Fruit fly (Drosophila melanogaster) whole organism, embryonic: ENCODE data around the gene lama.

ENCODE experiments used
- Aef1 ChIP-seq: fragments of 200-800 bp; sonication (Bioruptor generic); IDR thresholded peaks from 3 replicates; pipeline ENCODE4 v1.3.6; 2022; ENCODE audit warnings: missing biosample characterization, missing genetic modification characterization
- Blimp-1 ChIP-seq: fragments of 200-800 bp; sonication (Bioruptor generic); optimal IDR thresholded peaks from 3 replicates; lab custom pipeline; 2018; ENCODE audit warnings: missing biosample characterization, missing genetic modification characterization, mild to moderate bottlenecking, moderate library complexity, missing genetic modification reagents
- CG10979 ChIP-seq: fragments of 200-800 bp; sonication (Bioruptor generic); optimal IDR thresholded peaks from 2 replicates; lab custom pipeline; 2018; ENCODE audit warnings: missing biosample characterization, mild to moderate bottlenecking, missing genetic modification characterization, moderate library complexity
- CG1603 ChIP-seq: fragments of 200-800 bp; sonication (Bioruptor generic); optimal IDR thresholded peaks from 2 replicates; lab custom pipeline; 2019; ENCODE audit warnings: missing biosample characterization, mild to moderate bottlenecking, missing genetic modification characterization, moderate library complexity
- CG17361 ChIP-seq: fragments of 200-800 bp; sonication (Bioruptor generic); IDR thresholded peaks from 3 replicates; pipeline ENCODE4 v1.3.6; 2022; ENCODE audit warnings: missing biosample characterization, missing genetic modification characterization
- CG17612 ChIP-seq: fragments of 200-800 bp; sonication (Bioruptor generic); IDR thresholded peaks from 2 replicates; pipeline ENCODE4 v1.3.6; 2022; ENCODE audit warnings: missing biosample characterization, missing genetic modification characterization
- CG2202 ChIP-seq: fragments of 200-800 bp; sonication (Bioruptor generic); optimal IDR thresholded peaks from 2 replicates; lab custom pipeline; 2018; ENCODE audit warnings: missing biosample characterization, mild to moderate bottlenecking, missing genetic modification characterization
- CG32532 ChIP-seq: fragments of 200-800 bp; sonication (Bioruptor generic); IDR thresholded peaks from 2 replicates; pipeline ENCODE4 v1.3.6; 2022; ENCODE audit warnings: missing biosample characterization, missing genetic modification characterization
- CG32772 ChIP-seq: fragments of 200-800 bp; sonication (Bioruptor generic); IDR thresholded peaks from 2 replicates; pipeline ENCODE4 v1.3.6; 2022; ENCODE audit warnings: missing biosample characterization, missing genetic modification characterization
- CG3281 ChIP-seq: fragments of 200-800 bp; sonication (Bioruptor generic); optimal IDR thresholded peaks from 3 replicates; lab custom pipeline; 2017; ENCODE audit warnings: missing biosample characterization, mild to moderate bottlenecking, missing genetic modification characterization
- CG34422 ChIP-seq: fragments of 200-800 bp; sonication (Bioruptor generic); IDR thresholded peaks from 3 replicates; pipeline ENCODE4 v1.3.6; 2022; ENCODE audit warnings: missing biosample characterization, missing genetic modification characterization
- CG4328 ChIP-seq: fragments of 200-800 bp; sonication (Bioruptor generic); optimal IDR thresholded peaks from 3 replicates; lab custom pipeline; 2017; ENCODE audit warnings: missing biosample characterization, missing genetic modification reagents, missing genetic modification characterization
- CG4404 ChIP-seq: fragments of 200-800 bp; sonication (Bioruptor generic); IDR thresholded peaks from 2 replicates; pipeline ENCODE4 v1.3.6; 2022; ENCODE audit warnings: missing biosample characterization, missing genetic modification characterization
- CG4820 ChIP-seq: fragments of 200-800 bp; sonication (Bioruptor generic); optimal IDR thresholded peaks from 3 replicates; lab custom pipeline; 2016; ENCODE audit warnings: missing biosample characterization, missing genetic modification characterization
- CG6854 ChIP-seq: fragments of 200-800 bp; sonication (Bioruptor generic); optimal IDR thresholded peaks from 3 replicates; lab custom pipeline; 2017; ENCODE audit warnings: missing biosample characterization, mild to moderate bottlenecking, missing genetic modification characterization
- CG8388 ChIP-seq: fragments of 200-800 bp; sonication (Bioruptor generic); optimal IDR thresholded peaks from 2 replicates; lab custom pipeline; 2019; ENCODE audit warnings: missing biosample characterization, mild to moderate bottlenecking, missing genetic modification characterization, moderate library complexity
- CG8765 ChIP-seq: fragments of 200-800 bp; sonication (Bioruptor generic); IDR thresholded peaks from 2 replicates; pipeline ENCODE4 v1.3.6; 2022; ENCODE audit warnings: missing biosample characterization, missing genetic modification characterization
- CG9876 ChIP-seq: fragments of 200-800 bp; sonication (Bioruptor generic); optimal IDR thresholded peaks from 2 replicates; lab custom pipeline; 2016; ENCODE audit warnings: missing biosample characterization, missing genetic modification characterization
- D19A ChIP-seq: fragments of 200-800 bp; optimal IDR thresholded peaks from 3 replicates; lab custom pipeline; 2019; ENCODE audit warnings: missing biosample characterization, mild to moderate bottlenecking, missing genetic modification characterization, moderate library complexity
- Hsf ChIP-seq: fragments of 200-800 bp; sonication (Bioruptor generic); optimal IDR thresholded peaks from 3 replicates; lab custom pipeline; 2016; ENCODE audit warnings: missing biosample characterization, missing genetic modification characterization
- Poxn ChIP-seq: fragments of 200-800 bp; sonication (Bioruptor generic); IDR thresholded peaks from 2 replicates; pipeline ENCODE4 v1.3.6; 2022; ENCODE audit warnings: missing biosample characterization, missing genetic modification characterization
- Sox100B ChIP-seq: fragments of 200-800 bp; sonication (Bioruptor generic); optimal IDR thresholded peaks from 3 replicates; lab custom pipeline; 2018; ENCODE audit warnings: missing biosample characterization, mild to moderate bottlenecking, missing genetic modification characterization
- Stat92E ChIP-seq, 3 experiments: fragments of >200 bp in 2 of 3; fragments of 200-800 bp in 1 of 3; sonication (Bioruptor generic) in 1 of 3; optimal IDR thresholded peaks; 2 replicates each; lab custom pipeline; 2017 to 2019; ENCODE audit warnings: missing biosample characterization in 3 of 3, missing genetic modification characterization in 3 of 3, mild to moderate bottlenecking in 1 of 3, moderate library complexity in 1 of 3
- ac ChIP-seq: fragments of 200-800 bp; sonication (Bioruptor generic); optimal IDR thresholded peaks from 3 replicates; lab custom pipeline; 2017; ENCODE audit warnings: missing biosample characterization, mild to moderate bottlenecking, missing genetic modification characterization
- cad ChIP-seq: fragments of >200 bp; optimal IDR thresholded peaks from 2 replicates; lab custom pipeline; 2017; ENCODE audit warnings: missing biosample characterization, missing genetic modification characterization
- chif ChIP-seq, 2 experiments: fragments of 200-800 bp; sonication (Bioruptor generic); optimal IDR thresholded peaks; 3 replicates each; lab custom pipeline; 2016; ENCODE audit warnings: missing biosample characterization in 2 of 2, missing genetic modification characterization in 2 of 2
- chm ChIP-seq: fragments of 200-800 bp; sonication (Bioruptor generic); IDR thresholded peaks from 2 replicates; pipeline ENCODE4 v1.3.6; 2022; ENCODE audit warnings: missing biosample characterization, missing genetic modification characterization
- croc ChIP-seq: fragments of 200-800 bp; sonication (Bioruptor generic); conservative IDR thresholded peaks from 3 replicates; pipeline ENCODE4 v1.3.6; 2022; ENCODE audit warnings: missing biosample characterization, missing genetic modification characterization
- fd96Cb ChIP-seq: fragments of 200-800 bp; sonication (Bioruptor generic); optimal IDR thresholded peaks from 2 replicates; lab custom pipeline; 2018; ENCODE audit warnings: missing biosample characterization, mild to moderate bottlenecking, missing genetic modification characterization, moderate library complexity
- gsb-n ChIP-seq: fragments of 200-800 bp; sonication (Bioruptor generic); optimal IDR thresholded peaks from 3 replicates; lab custom pipeline; 2018; ENCODE audit warnings: missing biosample characterization, mild to moderate bottlenecking, missing genetic modification characterization
- lilli ChIP-seq: fragments of 200-800 bp; sonication (Bioruptor generic); optimal IDR thresholded peaks from 3 replicates; lab custom pipeline; 2016; ENCODE audit warnings: missing biosample characterization, missing genetic modification characterization
- lola ChIP-seq, 3 experiments: fragments of >200 bp in 2 of 3; fragments of 200-800 bp in 1 of 3; sonication (Bioruptor generic) in 1 of 3; optimal IDR thresholded peaks; 2 replicates each; lab custom pipeline; 2017 to 2019; ENCODE audit warnings: missing biosample characterization in 3 of 3, missing genetic modification characterization in 3 of 3, mild to moderate bottlenecking in 1 of 3, moderate library complexity in 1 of 3
- nmo ChIP-seq: fragments of 200-800 bp; sonication (Bioruptor generic); optimal IDR thresholded peaks from 2 replicates; lab custom pipeline; 2018; ENCODE audit warnings: missing biosample characterization, mild to moderate bottlenecking, missing genetic modification characterization, moderate library complexity
- prd ChIP-seq, 3 experiments: fragments of >200 bp in 2 of 3; fragments of 200-800 bp in 1 of 3; sonication (Bioruptor generic) in 1 of 3; optimal IDR thresholded peaks in 2 of 3; IDR thresholded peaks in 1 of 3; 2 replicates in 2 of 3; 3 replicates in 1 of 3; pipeline versions ENCODE4 v1.3.6 to Lab custom; 2017 to 2022; ENCODE audit warnings: missing biosample characterization in 1 of 3, missing genetic modification characterization in 1 of 3
- row ChIP-seq: fragments of 200-800 bp; sonication (Bioruptor generic); IDR thresholded peaks from 3 replicates; pipeline ENCODE4 v1.3.6; 2022; ENCODE audit warnings: missing biosample characterization, missing genetic modification characterization
- sqz ChIP-seq: fragments of 200-800 bp; sonication (Bioruptor generic); optimal IDR thresholded peaks from 3 replicates; lab custom pipeline; 2018; ENCODE audit warnings: missing biosample characterization, mild to moderate bottlenecking, missing genetic modification characterization
- tin ChIP-seq: fragments of 200-800 bp; sonication (Bioruptor generic); optimal IDR thresholded peaks from 3 replicates; lab custom pipeline; 2016; ENCODE audit warnings: missing biosample characterization, missing genetic modification characterization
- vvl ChIP-seq: fragments of 200-800 bp; sonication (Bioruptor generic); IDR thresholded peaks from 2 replicates; pipeline ENCODE4 v1.3.6; 2022; ENCODE audit warnings: missing biosample characterization, missing genetic modification characterization
- zen ChIP-seq: fragments of 200-800 bp; sonication (Bioruptor generic); optimal IDR thresholded peaks from 3 replicates; lab custom pipeline; 2018; ENCODE audit warnings: missing biosample characterization, mild to moderate bottlenecking, missing genetic modification characterization, moderate library complexity

lama gene

DNA sequence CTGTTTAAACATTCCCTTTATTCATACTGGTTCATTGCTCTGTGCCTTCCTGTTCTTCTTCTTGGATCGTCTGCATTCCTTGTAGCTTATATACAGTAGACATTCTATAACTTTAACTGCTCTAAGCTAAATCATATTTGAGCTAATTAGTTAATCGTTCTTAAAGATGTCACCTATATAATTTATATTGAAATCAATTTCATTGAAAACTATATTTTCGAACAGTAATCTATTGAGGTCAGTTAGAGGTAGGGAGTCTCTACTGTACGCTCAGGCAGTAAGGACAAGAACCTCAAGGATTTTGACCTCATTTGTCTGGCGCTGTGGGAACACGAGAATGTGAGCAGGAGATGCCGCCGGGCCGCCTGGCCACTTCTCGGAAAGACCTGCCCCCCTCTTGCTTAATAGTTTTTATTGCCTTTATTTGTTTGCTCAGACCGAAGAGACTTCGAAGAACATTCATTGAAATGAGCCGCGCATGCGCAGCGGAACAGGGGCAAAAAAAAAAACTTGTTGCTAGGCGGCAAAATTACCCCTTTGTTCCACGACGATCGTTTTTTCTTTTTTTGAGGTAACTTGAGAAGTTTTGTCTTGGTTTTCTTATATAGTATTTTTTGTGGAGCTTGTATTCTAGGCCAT, 2.9 kb downstream of the lama start (continued):
- TF ChIP-seq CG10979 (tag; lab: Kevin White, UChicago) = peak; percentile 79
- peak; percentile 51; the same call in 1 of the 3 replicates for TF ChIP-seq CG17361 (GFP tag; lab: Robert Waterston, UW)
- 0 out of 3 replicates have a peak, but pooled peaks have one; percentile 38 for TF ChIP-seq CG34422 (GFP tag; lab: Robert Waterston, UW)
- peak; percentile 53; the same call in 1 of the 2 replicates for TF ChIP-seq CG17612 (GFP tag; lab: Robert Waterston, UW)
- TF ChIP-seq zen (tag; lab: Kevin White, UChicago) = peak; percentile 95
- peak; percentile 88 for TF ChIP-seq CG8765 (GFP tag; lab: Robert Waterston, UW)
- peak; percentile 53 for TF ChIP-seq CG1603
- no peak for TF ChIP-seq lilli (GFP tag; lab: Kevin White, UChicago)
- TF ChIP-seq lola (GFP tag; optimal IDR thresholded peaks at IDR 0.05; lab: Kevin White, UChicago) = peak in 1 of 3 experiments; percentile 61
- TF ChIP-seq CG32532 (GFP tag; lab: Robert Waterston, UW) = no peak
- TF ChIP-seq CG4820 (GFP tag; lab: Kevin White, UChicago) = peak; percentile 38
- TF ChIP-seq CG3281 (GFP tag; lab: Kevin White, UChicago) = no peak
- TF ChIP-seq Stat92E (GFP tag; optimal IDR thresholded peaks at IDR 0.05; lab: Kevin White, UChicago) = peak in 1 of 3 experiments; percentile 84
- TF ChIP-seq chif (GFP tag; optimal IDR thresholded peaks at IDR 0.05; lab: Kevin White, UChicago) = peak in 1 of 2 experiments; percentile 42
- peak; percentile 63 for TF ChIP-seq Blimp-1 (GFP tag; lab: Kevin White, UChicago)
- TF ChIP-seq gsb-n (tag; lab: Kevin White, UChicago) = peak; percentile 0
- TF ChIP-seq row (GFP tag; lab: Robert Waterston, UW) = peak; percentile 55
- TF ChIP-seq Sox100B (GFP tag; lab: Kevin White, UChicago) = peak; percentile 14
- TF ChIP-seq CG8388 (GFP tag; lab: Kevin White, UChicago) = peak; percentile 25
- TF ChIP-seq Hsf = no peak
- TF ChIP-seq CG4404 (GFP tag; lab: Robert Waterston, UW) = peak; percentile 90
- TF ChIP-seq fd96Cb (tag; lab: Kevin White, UChicago) = peak; percentile 46
- peak; percentile 46 for TF ChIP-seq nmo
- TF ChIP-seq vvl = 0 out of 2 replicates have a peak, but pooled peaks have one; percentile 31
- TF ChIP-seq CG9876 = no peak
- TF ChIP-seq CG32772 (GFP tag; lab: Robert Waterston, UW) = 0 out of 2 replicates have a peak, but pooled peaks have one; percentile 40
- peak; percentile 37; the same call in 1 of the 3 replicates for TF ChIP-seq croc (GFP tag; lab: Robert Waterston, UW)
- TF ChIP-seq tin (GFP tag; lab: Kevin White, UChicago) = peak; percentile 48
- peak; percentile 50 for TF ChIP-seq D19A (tag; lab: Kevin White, UChicago)
- TF ChIP-seq sqz (GFP tag; lab: Kevin White, UChicago) = peak; percentile 76
- no peak for TF ChIP-seq CG4328 (GFP tag; lab: Kevin White, UChicago)
- no peak for TF ChIP-seq CG6854
- TF ChIP-seq chm (GFP tag; lab: Robert Waterston, UW) = no peak
- no peak for TF ChIP-seq prd (optimal IDR thresholded peaks at IDR 0.05; lab: Kevin White, UChicago)
- TF ChIP-seq prd (GFP tag; IDR thresholded peaks at IDR 0.05; lab: Robert Waterston, UW) = peak; percentile 91
- TF ChIP-seq ac (GFP tag; lab: Kevin White, UChicago) = peak; percentile 23
- TF ChIP-seq Poxn (GFP tag; lab: Robert Waterston, UW) = no peak
- TF ChIP-seq CG2202 = peak; percentile 1
- TF ChIP-seq cad (GFP tag; lab: Kevin White, UChicago) = peak; percentile 8
- TF ChIP-seq Aef1 (GFP tag; lab: Robert Waterston, UW) = no peak
